Fruit fly (Drosophila melanogaster): ENCODE measurements around the gene CG12817.
A peak's percentile ranks its signal among the peaks of the same experiment; 100 is the strongest.

CG12817 gene

dm6 chr3R:10272695-10273094 is 48.2 kb upstream of the CG12817 start (continued):
- no peak for TF ChIP-seq lov (optimal IDR thresholded peaks at IDR 0.05)
- TF ChIP-seq lov (GFP tag; IDR thresholded peaks at IDR 0.05) = no peak
- no peak for TF ChIP-seq btn (GFP tag; optimal IDR thresholded peaks at IDR 0.05)
- no peak for TF ChIP-seq crol (GFP tag; IDR thresholded peaks at IDR 0.05)
- no peak for TF ChIP-seq gcm (GFP tag; optimal IDR thresholded peaks at IDR 0.05)
- TF ChIP-seq CG2889 (GFP tag; IDR thresholded peaks at IDR 0.05) = no peak
- peak; percentile 50 for TF ChIP-seq row (GFP tag; IDR thresholded peaks at IDR 0.05)
- no peak for TF ChIP-seq CG10462 (GFP tag; optimal IDR thresholded peaks at IDR 0.05)
- no peak for TF ChIP-seq CG3407 (GFP tag; optimal IDR thresholded peaks at IDR 0.05)
- TF ChIP-seq CG8359 (GFP tag; optimal IDR thresholded peaks at IDR 0.05; ENCODE audit: borderline replicate concordance) = no peak
- no peak for TF ChIP-seq CG1792 (GFP tag; optimal IDR thresholded peaks at IDR 0.05)
- no peak for TF ChIP-seq Dref (GFP tag; IDR thresholded peaks at IDR 0.05)
- no peak for TF ChIP-seq CG10267 (tag; optimal IDR thresholded peaks at IDR 0.05)
- TF ChIP-seq CG2202 (tag; optimal IDR thresholded peaks at IDR 0.05) = no peak
- no peak for TF ChIP-seq CG6683 (GFP tag; optimal IDR thresholded peaks at IDR 0.05)
- no peak for TF ChIP-seq CG9215 (GFP tag; IDR thresholded peaks at IDR 0.05)
- TF ChIP-seq sisA (GFP tag; IDR thresholded peaks at IDR 0.05) = no peak; the same call in 1 of the 2 replicates
- TF ChIP-seq chm (GFP tag; IDR thresholded peaks at IDR 0.05) = no peak
- no peak for TF ChIP-seq Doc3 (GFP tag; IDR thresholded peaks at IDR 0.05; ENCODE audit: partially characterized antibody)
- no peak for TF ChIP-seq danr (GFP tag; IDR thresholded peaks at IDR 0.05)
- no peak for TF ChIP-seq CG7357 (GFP tag; IDR thresholded peaks at IDR 0.05)
- no peak for TF ChIP-seq CG2129 (GFP tag; IDR thresholded peaks at IDR 0.05; ENCODE audit: partially characterized antibody)
- TF ChIP-seq Sox100B (GFP tag; optimal IDR thresholded peaks at IDR 0.05) = peak; percentile 14
- TF ChIP-seq Xrp1 (GFP tag; IDR thresholded peaks at IDR 0.05) = peak; percentile 37; the same call in 1 of the 2 replicates
- TF ChIP-seq BtbVII (GFP tag; optimal IDR thresholded peaks at IDR 0.05) = no peak
- no peak for TF ChIP-seq sug (tag; optimal IDR thresholded peaks at IDR 0.05)
- no peak for TF ChIP-seq CG11723 (GFP tag; optimal IDR thresholded peaks at IDR 0.05)
- no peak for TF ChIP-seq CG3838 (GFP tag; optimal IDR thresholded peaks at IDR 0.05)
- TF ChIP-seq E2f1 (GFP tag; IDR thresholded peaks at IDR 0.05) = no peak
- no peak for TF ChIP-seq Dll (GFP tag; IDR thresholded peaks at IDR 0.05; ENCODE audit: partially characterized antibody)
- no peak for TF ChIP-seq abd-A (tag; optimal IDR thresholded peaks at IDR 0.05)
- no peak for TF ChIP-seq Ravus (GFP tag; IDR thresholded peaks at IDR 0.05)
- TF ChIP-seq Oli (tag; optimal IDR thresholded peaks at IDR 0.05) = peak; percentile 12
- TF ChIP-seq CTCF (GFP tag; optimal IDR thresholded peaks at IDR 0.05) = no peak
- TF ChIP-seq lab (GFP tag; optimal IDR thresholded peaks at IDR 0.05) = no peak
- TF ChIP-seq CG9932 (GFP tag; IDR thresholded peaks at IDR 0.05) = no peak
- no peak for TF ChIP-seq D (optimal IDR thresholded peaks at IDR 0.05)
- no peak for TF ChIP-seq D (GFP tag; optimal IDR thresholded peaks at IDR 0.05)
- no peak for TF ChIP-seq CG12219 (GFP tag; optimal IDR thresholded peaks at IDR 0.05)
- TF ChIP-seq unpg (GFP tag; optimal IDR thresholded peaks at IDR 0.05) = peak; percentile 32
- no peak for TF ChIP-seq gcm2 (GFP tag; optimal IDR thresholded peaks at IDR 0.05)
- no peak for TF ChIP-seq CG17829 (tag; optimal IDR thresholded peaks at IDR 0.05)
- no peak for TF ChIP-seq Spps (tag; optimal IDR thresholded peaks at IDR 0.05)
- TF ChIP-seq Lhr (GFP tag; optimal IDR thresholded peaks at IDR 0.05) = no peak
- no peak for TF ChIP-seq gfzf (GFP tag; optimal IDR thresholded peaks at IDR 0.05)
- no peak for TF ChIP-seq TFAM (GFP tag; optimal IDR thresholded peaks at IDR 0.05)
- TF ChIP-seq D19A (tag; optimal IDR thresholded peaks at IDR 0.05) = no peak
- no peak for TF ChIP-seq slp2 (GFP tag; optimal IDR thresholded peaks at IDR 0.05)
- TF ChIP-seq stwl (tag; optimal IDR thresholded peaks at IDR 0.05) = no peak
- TF ChIP-seq CG6765 (GFP tag; optimal IDR thresholded peaks at IDR 0.05) = no peak
- TF ChIP-seq CG12155 (GFP tag; optimal IDR thresholded peaks at IDR 0.05) = no peak
- TF ChIP-seq zfh2 (GFP tag; optimal IDR thresholded peaks at IDR 0.05) = no peak
- no peak for TF ChIP-seq HHEX (GFP tag; optimal IDR thresholded peaks at IDR 0.05)
